Worm (Caenorhabditis elegans): Measurements from ENCODE around the gene srx-60.

DNA sequence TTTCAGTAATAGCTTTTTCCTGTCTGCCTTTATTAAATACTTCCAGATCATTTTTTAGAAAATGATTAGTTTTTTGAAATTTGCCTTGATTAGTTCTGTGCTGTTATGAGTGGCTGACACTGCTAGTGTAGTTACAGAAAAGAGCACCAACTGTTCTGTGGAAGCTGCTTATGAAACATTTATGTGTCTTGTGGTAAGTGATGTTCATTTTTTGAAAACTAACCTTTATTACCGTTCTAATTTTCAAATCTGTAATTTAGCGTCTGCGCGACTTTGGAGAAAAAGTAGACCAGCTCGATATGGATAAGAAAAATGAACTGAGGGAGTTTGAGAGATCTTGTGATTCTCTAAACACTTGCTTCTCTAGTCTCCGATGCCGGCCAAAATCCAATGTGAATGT lies 31.1 kb upstream of the srx-60 start, which contains the start of gene srj-14:
- TF ChIP-seq flt-1 (GFP tag; IDR thresholded peaks at IDR 0.05) (no peak), ama-1 (optimal IDR thresholded peaks at IDR 0.05) (no peak), ets-7 (tag; optimal IDR thresholded peaks at IDR 0.05) (no peak), tbx-37 (GFP tag; conservative IDR thresholded peaks at IDR 0.05) (no peak)
